Worm (Caenorhabditis elegans) whole organism, young adult: ENCODE results near the gene arrd-11.

Source experiments
- cebp-2 ChIP-seq: fragments of 200-800 bp; sonication (Bioruptor generic); IDR thresholded peaks from 2 replicates; pipeline ENCODE4 v1.3.6; 2022; ENCODE audit warnings: missing genetic modification characterization, missing compliant biosample characterization
- dpl-1 ChIP-seq: fragments of 150-350 bp; optimal IDR thresholded peaks from 2 replicates; lab custom pipeline; 2014; ENCODE audit warnings: missing biosample characterization, missing genetic modification reagents, missing genetic modification characterization
- somi-1 ChIP-seq: fragments of 200-800 bp; sonication (Bioruptor generic); optimal IDR thresholded peaks from 2 replicates; lab custom pipeline; 2018; ENCODE audit warnings: mild to moderate bottlenecking, missing genetic modification characterization, missing compliant biosample characterization
- unc-62 ChIP-seq: fragments of 150-350 bp; optimal IDR thresholded peaks from 2 replicates; lab custom pipeline; 2014; ENCODE audit warnings: missing biosample characterization, missing genetic modification reagents, missing genetic modification characterization

DNA sequence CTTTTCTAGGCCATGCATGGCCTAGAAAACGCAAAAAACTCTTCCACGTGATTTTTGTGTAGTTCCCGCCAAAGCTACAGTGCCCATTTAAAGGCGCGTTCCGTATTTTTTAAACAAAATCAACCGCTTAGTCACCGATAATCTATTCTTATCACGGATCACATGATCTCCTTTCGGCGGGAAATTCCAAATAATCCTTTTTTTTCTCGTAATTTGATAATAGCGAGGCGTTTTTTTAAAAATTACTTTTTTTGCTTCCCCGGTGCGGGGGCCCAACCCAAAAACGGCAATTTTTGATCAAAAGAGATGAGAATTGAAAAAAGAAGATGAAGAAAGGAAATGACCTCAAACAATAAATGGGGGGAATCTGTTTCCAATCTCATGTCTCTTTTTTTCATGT is 12.2 kb upstream of the arrd-11 start:
- no peak for TF ChIP-seq unc-62
- TF ChIP-seq somi-1 = no peak
- no peak for TF ChIP-seq cebp-2 (GFP tag; lab: Robert Waterston, UW)
- TF ChIP-seq dpl-1 (GFP tag; lab: Kevin White, UChicago) = no peak
